Fruit fly (Drosophila melanogaster) whole organism, embryonic: Measurements from ENCODE around the gene Ubc7.

ENCODE experiments used
- CG10147 ChIP-seq: fragments of 200-800 bp; sonication (Bioruptor generic); optimal IDR thresholded peaks from 2 replicates; lab custom pipeline; 2019; ENCODE audit warnings: missing biosample characterization, mild to moderate bottlenecking, missing genetic modification characterization, moderate library complexity
- CG10543 ChIP-seq: fragments of 200-800 bp; sonication (Bioruptor generic); optimal IDR thresholded peaks from 3 replicates; lab custom pipeline; 2017; ENCODE audit warnings: missing biosample characterization, mild to moderate bottlenecking, missing genetic modification characterization, moderate library complexity
- CG11504 ChIP-seq: fragments of 200-800 bp; sonication (Bioruptor generic); optimal IDR thresholded peaks from 3 replicates; lab custom pipeline; 2019; ENCODE audit warnings: missing biosample characterization, mild to moderate bottlenecking, missing genetic modification characterization, moderate library complexity
- CG13424 ChIP-seq: fragments of 200-800 bp; sonication (Bioruptor generic); optimal IDR thresholded peaks from 2 replicates; lab custom pipeline; 2019; ENCODE audit warnings: missing biosample characterization, mild to moderate bottlenecking, missing genetic modification characterization, moderate library complexity
- CG16863 ChIP-seq: fragments of 200-800 bp; sonication (Bioruptor generic); optimal IDR thresholded peaks from 3 replicates; lab custom pipeline; 2016; ENCODE audit warnings: missing biosample characterization, missing genetic modification characterization
- CG17359 ChIP-seq: fragments of 200-800 bp; sonication (Bioruptor generic); optimal IDR thresholded peaks from 3 replicates; lab custom pipeline; 2018; ENCODE audit warnings: missing biosample characterization, mild to moderate bottlenecking, missing genetic modification characterization, moderate library complexity
- CG17361 ChIP-seq: fragments of 200-800 bp; sonication (Bioruptor generic); IDR thresholded peaks from 3 replicates; pipeline ENCODE4 v1.3.6; 2022; ENCODE audit warnings: missing biosample characterization, missing genetic modification characterization
- CG18619 ChIP-seq: fragments of 200-800 bp; sonication (Bioruptor generic); optimal IDR thresholded peaks from 3 replicates; lab custom pipeline; 2017; ENCODE audit warnings: missing biosample characterization, mild to moderate bottlenecking, missing genetic modification characterization
- CG2120 ChIP-seq: fragments of 200-800 bp; sonication (Bioruptor generic); optimal IDR thresholded peaks from 3 replicates; lab custom pipeline; 2016; ENCODE audit warnings: missing biosample characterization, missing genetic modification characterization
- CG2712 ChIP-seq: fragments of 200-800 bp; optimal IDR thresholded peaks from 3 replicates; lab custom pipeline; 2019; ENCODE audit warnings: missing biosample characterization, mild to moderate bottlenecking, missing genetic modification characterization, moderate library complexity
- CG30403 ChIP-seq: fragments of 200-800 bp; sonication (Bioruptor generic); optimal IDR thresholded peaks from 3 replicates; lab custom pipeline; 2016; ENCODE audit warnings: missing biosample characterization, missing genetic modification characterization
- CG3065 ChIP-seq: fragments of 200-800 bp; sonication (Bioruptor generic); optimal IDR thresholded peaks from 2 replicates; lab custom pipeline; 2016; ENCODE audit warnings: missing biosample characterization, missing genetic modification characterization
- CG31388 ChIP-seq: fragments of 200-800 bp; sonication (Bioruptor generic); optimal IDR thresholded peaks from 2 replicates; lab custom pipeline; 2016; ENCODE audit warnings: missing biosample characterization, missing genetic modification characterization
- CG34224 ChIP-seq: fragments of 200-800 bp; sonication (Bioruptor generic); IDR thresholded peaks from 3 replicates; pipeline ENCODE4 v1.3.6; 2022; ENCODE audit warnings: missing biosample characterization, missing genetic modification characterization; ENCODE audit not compliant: partially characterized antibody
- CG5245 ChIP-seq: fragments of 200-800 bp; sonication (Bioruptor generic); optimal IDR thresholded peaks from 3 replicates; lab custom pipeline; 2016; ENCODE audit warnings: missing biosample characterization, missing genetic modification characterization
- CG7786 ChIP-seq: fragments of 200-800 bp; sonication (Bioruptor generic); optimal IDR thresholded peaks from 2 replicates; lab custom pipeline; 2016; ENCODE audit warnings: missing biosample characterization, missing genetic modification characterization
- CG9437 ChIP-seq: fragments of 200-800 bp; sonication (Bioruptor generic); optimal IDR thresholded peaks from 2 replicates; lab custom pipeline; 2018; ENCODE audit warnings: missing biosample characterization, mild to moderate bottlenecking, missing genetic modification characterization
- CG9727 ChIP-seq: fragments of 200-800 bp; sonication (Bioruptor generic); optimal IDR thresholded peaks from 3 replicates; lab custom pipeline; 2017; ENCODE audit warnings: missing biosample characterization, mild to moderate bottlenecking, missing genetic modification characterization
- CG9817 ChIP-seq: fragments of 200-800 bp; sonication (Bioruptor generic); optimal IDR thresholded peaks from 2 replicates; lab custom pipeline; 2018; ENCODE audit warnings: missing biosample characterization, mild to moderate bottlenecking, missing genetic modification characterization, moderate library complexity
- CG9932 ChIP-seq: fragments of 200-800 bp; sonication (Bioruptor generic); IDR thresholded peaks from 2 replicates; pipeline ENCODE4 v1.3.6; 2022; ENCODE audit warnings: missing biosample characterization, missing genetic modification characterization
- D19A ChIP-seq: fragments of 200-800 bp; optimal IDR thresholded peaks from 3 replicates; lab custom pipeline; 2019; ENCODE audit warnings: missing biosample characterization, mild to moderate bottlenecking, missing genetic modification characterization, moderate library complexity
- Dip2 ChIP-seq: fragments of 200-800 bp; sonication (Bioruptor generic); IDR thresholded peaks from 2 replicates; pipeline ENCODE4 v1.3.6; 2022; ENCODE audit warnings: missing biosample characterization, missing genetic modification characterization
- Fer1 ChIP-seq: fragments of 200-800 bp; sonication (Bioruptor generic); optimal IDR thresholded peaks from 2 replicates; lab custom pipeline; 2017; ENCODE audit warnings: missing biosample characterization, mild to moderate bottlenecking, missing genetic modification characterization
- Hmr ChIP-seq: fragments of 200-800 bp; sonication (Bioruptor generic); optimal IDR thresholded peaks from 3 replicates; lab custom pipeline; 2017; ENCODE audit warnings: mild to moderate bottlenecking, missing biosample characterization, missing genetic modification reagents, missing genetic modification characterization
- Lpt ChIP-seq: fragments of >200 bp; optimal IDR thresholded peaks from 2 replicates; lab custom pipeline; 2018; ENCODE audit warnings: missing biosample characterization, missing genetic modification characterization
- Med ChIP-seq: fragments of 200-800 bp; sonication (Bioruptor generic); peaks from one replicate; lab custom pipeline; 2016; ENCODE audit warnings: missing biosample characterization, missing genetic modification characterization, mild to moderate bottlenecking, inconsistent platforms, moderate library complexity
- Meics ChIP-seq: fragments of 200-800 bp; sonication (Bioruptor generic); optimal IDR thresholded peaks from 2 replicates; lab custom pipeline; 2017; ENCODE audit warnings: missing biosample characterization, mild to moderate bottlenecking, missing genetic modification characterization
- Rfx ChIP-seq: fragments of 200-800 bp; sonication (Bioruptor generic); IDR thresholded peaks from 2 replicates; pipeline ENCODE4 v1.3.6; 2022; ENCODE audit warnings: missing biosample characterization, missing genetic modification characterization
- Ssrp ChIP-seq: fragments of 200-800 bp; sonication (Bioruptor generic); optimal IDR thresholded peaks from 2 replicates; lab custom pipeline; 2018; ENCODE audit warnings: missing biosample characterization, mild to moderate bottlenecking, missing genetic modification characterization, moderate library complexity
- Xrp1 ChIP-seq: fragments of 200-800 bp; sonication (Bioruptor generic); IDR thresholded peaks from 2 replicates; pipeline ENCODE4 v1.3.6; 2022; ENCODE audit warnings: missing biosample characterization, missing genetic modification characterization
- ci ChIP-seq: fragments of 200-800 bp; sonication (Bioruptor generic); IDR thresholded peaks from 3 replicates; pipeline ENCODE4 v1.3.6; 2022; ENCODE audit warnings: missing biosample characterization, missing genetic modification characterization
- crp ChIP-seq, 2 experiments: fragments of 200-800 bp; sonication (Bioruptor generic); optimal IDR thresholded peaks; 2 replicates in 1 of 2; 3 replicates in 1 of 2; lab custom pipeline; 2017; ENCODE audit warnings: missing biosample characterization in 2 of 2, missing genetic modification characterization in 2 of 2, mild to moderate bottlenecking in 1 of 2, moderate library complexity in 1 of 2
- dm ChIP-seq: fragments of 200-800 bp; sonication (Bioruptor generic); optimal IDR thresholded peaks from 3 replicates; lab custom pipeline; 2016; ENCODE audit warnings: missing biosample characterization, missing genetic modification characterization
- dpn ChIP-seq, 2 experiments: fragments of 200-800 bp; sonication (Bioruptor generic); optimal IDR thresholded peaks; 3 replicates each; lab custom pipeline; 2016; ENCODE audit warnings: missing biosample characterization in 2 of 2, missing genetic modification characterization in 2 of 2
- esg ChIP-seq: fragments of 200-800 bp; sonication (Bioruptor generic); conservative IDR thresholded peaks from 2 replicates; pipeline ENCODE4 v1.3.6; 2022; ENCODE audit warnings: missing biosample characterization, missing genetic modification characterization
- eve ChIP-seq, 2 experiments: fragments of >200 bp; optimal IDR thresholded peaks; 2 replicates each; lab custom pipeline; 2017; ENCODE audit warnings: missing biosample characterization in 2 of 2, missing genetic modification characterization in 2 of 2
- gcm ChIP-seq: fragments of 200-800 bp; sonication (Bioruptor generic); optimal IDR thresholded peaks from 2 replicates; lab custom pipeline; 2019; ENCODE audit warnings: missing biosample characterization, mild to moderate bottlenecking, missing genetic modification characterization, moderate library complexity
- gcm2 ChIP-seq: fragments of 200-800 bp; sonication (Bioruptor generic); optimal IDR thresholded peaks from 2 replicates; lab custom pipeline; 2016; ENCODE audit warnings: missing biosample characterization, missing genetic modification characterization
- gem ChIP-seq: fragments of 200-800 bp; sonication (Bioruptor generic); optimal IDR thresholded peaks from 2 replicates; lab custom pipeline; 2019; ENCODE audit warnings: missing biosample characterization, mild to moderate bottlenecking, missing genetic modification characterization, moderate library complexity
- grau ChIP-seq: fragments of 200-800 bp; optimal IDR thresholded peaks from 3 replicates; lab custom pipeline; 2019; ENCODE audit warnings: missing biosample characterization, mild to moderate bottlenecking, missing genetic modification characterization, moderate library complexity
- jing ChIP-seq: fragments of 200-800 bp; sonication (Bioruptor generic); optimal IDR thresholded peaks from 2 replicates; lab custom pipeline; 2018; ENCODE audit warnings: missing biosample characterization, mild to moderate bottlenecking, missing genetic modification characterization
- lab ChIP-seq: fragments of 200-800 bp; sonication (Bioruptor generic); optimal IDR thresholded peaks from 3 replicates; lab custom pipeline; 2017; ENCODE audit warnings: missing biosample characterization, missing genetic modification characterization, mild to moderate bottlenecking, moderate library complexity, missing genetic modification reagents
- lilli ChIP-seq: fragments of 200-800 bp; sonication (Bioruptor generic); optimal IDR thresholded peaks from 3 replicates; lab custom pipeline; 2016; ENCODE audit warnings: missing biosample characterization, missing genetic modification characterization
- lola ChIP-seq, 3 experiments: fragments of >200 bp in 2 of 3; fragments of 200-800 bp in 1 of 3; sonication (Bioruptor generic) in 1 of 3; optimal IDR thresholded peaks; 2 replicates each; lab custom pipeline; 2017 to 2019; ENCODE audit warnings: missing biosample characterization in 3 of 3, missing genetic modification characterization in 3 of 3, mild to moderate bottlenecking in 1 of 3, moderate library complexity in 1 of 3
- org-1 ChIP-seq: fragments of 200-800 bp; sonication (Bioruptor generic); optimal IDR thresholded peaks from 2 replicates; lab custom pipeline; 2017; ENCODE audit warnings: missing biosample characterization, missing genetic modification characterization
- pnt ChIP-seq: fragments of 200-800 bp; sonication (Bioruptor generic); optimal IDR thresholded peaks from 3 replicates; lab custom pipeline; 2016; ENCODE audit warnings: missing biosample characterization, missing genetic modification characterization
- row ChIP-seq: fragments of 200-800 bp; sonication (Bioruptor generic); IDR thresholded peaks from 3 replicates; pipeline ENCODE4 v1.3.6; 2022; ENCODE audit warnings: missing biosample characterization, missing genetic modification characterization
- scrt ChIP-seq: fragments of 200-800 bp; sonication (Bioruptor generic); optimal IDR thresholded peaks from 2 replicates; lab custom pipeline; 2018; ENCODE audit warnings: missing biosample characterization, mild to moderate bottlenecking, missing genetic modification characterization, moderate library complexity
- slbo ChIP-seq: fragments of 200-800 bp; sonication (Bioruptor generic); IDR thresholded peaks from 2 replicates; pipeline ENCODE4 v1.3.6; 2022; ENCODE audit warnings: missing biosample characterization, missing genetic modification characterization
- trem ChIP-seq: fragments of 200-800 bp; optimal IDR thresholded peaks from 3 replicates; lab custom pipeline; 2019; ENCODE audit warnings: missing biosample characterization, mild to moderate bottlenecking, missing genetic modification characterization, moderate library complexity
- zfh2 ChIP-seq: fragments of 200-800 bp; sonication (Bioruptor generic); optimal IDR thresholded peaks from 2 replicates; lab custom pipeline; 2016; ENCODE audit warnings: missing biosample characterization, missing genetic modification characterization

Gene Ubc7

dm6 chrX:16581703-16582102 lies 11.8 kb upstream of the Ubc7 start:
- TF ChIP-seq pnt (GFP tag; lab: Kevin White, UChicago) (no peak), CG10147 (GFP tag; lab: Kevin White, UChicago) (peak; percentile 34), esg (GFP tag; lab: Robert Waterston, UW) (no peak), D19A (tag; lab: Kevin White, UChicago) (no peak), CG31388 (GFP tag; lab: Kevin White, UChicago) (no peak), CG18619 (GFP tag; lab: Kevin White, UChicago) (no peak), scrt (GFP tag; lab: Kevin White, UChicago) (peak; percentile 4), row (peak; percentile 44; the same call in 2 of the 3 replicates), Rfx (peak; percentile 19; the same call in 1 of the 2 replicates), Xrp1 (GFP tag; lab: Robert Waterston, UW) (no peak), jing (no peak), CG9437 (no peak), CG17361 (GFP tag; lab: Robert Waterston, UW) (0 out of 3 replicates have a peak, but pooled peaks have one; percentile 15), zfh2 (GFP tag; lab: Kevin White, UChicago) (peak; percentile 39), Hmr (GFP tag; lab: Kevin White, UChicago) (peak; percentile 17), Lpt (GFP tag; lab: Kevin White, UChicago) (no peak), org-1 (GFP tag; lab: Kevin White, UChicago) (no peak), lola (GFP tag; optimal IDR thresholded peaks at IDR 0.05; lab: Kevin White, UChicago) (no peak), crp (GFP tag; optimal IDR thresholded peaks at IDR 0.05; lab: Kevin White, UChicago) (no peak), gcm2 (GFP tag; lab: Kevin White, UChicago) (no peak), CG2712 (no peak), Med (GFP tag; lab: Kevin White, UChicago) (peak; percentile 70), CG5245 (GFP tag; lab: Kevin White, UChicago) (no peak), Fer1 (GFP tag; lab: Kevin White, UChicago) (peak; percentile 36), CG9817 (tag; lab: Kevin White, UChicago) (no peak), CG13424 (tag; lab: Kevin White, UChicago) (peak; percentile 22), CG11504 (peak; percentile 29), CG10543 (GFP tag; lab: Kevin White, UChicago) (peak; percentile 42), lilli (GFP tag; lab: Kevin White, UChicago) (peak; percentile 8), grau (tag; lab: Kevin White, UChicago) (peak; percentile 30), CG16863 (GFP tag; lab: Kevin White, UChicago) (no peak), dpn (GFP tag; optimal IDR thresholded peaks at IDR 0.05; lab: Kevin White, UChicago) (no peak), eve (GFP tag; optimal IDR thresholded peaks at IDR 0.05; lab: Kevin White, UChicago) (no peak), CG17359 (tag; lab: Kevin White, UChicago) (no peak), CG30403 (GFP tag; lab: Kevin White, UChicago) (peak; percentile 2), gem (tag; lab: Kevin White, UChicago) (peak; percentile 38), Meics (GFP tag; lab: Kevin White, UChicago) (peak; percentile 45), CG9932 (GFP tag; lab: Robert Waterston, UW) (0 out of 2 replicates have a peak, but pooled peaks have one; percentile 16), CG3065 (no peak), CG34224 (GFP tag; lab: Robert Waterston, UW) (no peak), trem (no peak), Dip2 (GFP tag; lab: Robert Waterston, UW) (no peak), slbo (GFP tag; lab: Robert Waterston, UW) (peak; percentile 31; the same call in 1 of the 2 replicates), CG7786 (GFP tag; lab: Kevin White, UChicago) (no peak), ci (GFP tag; lab: Robert Waterston, UW) (no peak), CG2120 (GFP tag; lab: Kevin White, UChicago) (peak; percentile 34), gcm (GFP tag; lab: Kevin White, UChicago) (no peak), dm (GFP tag; lab: Kevin White, UChicago) (no peak), CG9727 (GFP tag; lab: Kevin White, UChicago) (no peak), Ssrp (tag; lab: Kevin White, UChicago) (no peak), lab (GFP tag; lab: Kevin White, UChicago) (peak; percentile 31)
